Fruit fly (Drosophila melanogaster) whole organism, prepupa: Measurements from ENCODE around the gene TSG101.

Source experiments
- CG11902 ChIP-seq: fragments of 200-800 bp; sonication (Bioruptor generic); optimal IDR thresholded peaks from 3 replicates; lab custom pipeline; 2016; ENCODE audit warnings: missing biosample characterization, missing genetic modification characterization
- CG6163 ChIP-seq: fragments of 200-800 bp; sonication (Bioruptor generic); IDR thresholded peaks from 3 replicates; pipeline ENCODE4 v1.3.6; 2022; ENCODE audit warnings: missing biosample characterization, missing genetic modification characterization

DNA sequence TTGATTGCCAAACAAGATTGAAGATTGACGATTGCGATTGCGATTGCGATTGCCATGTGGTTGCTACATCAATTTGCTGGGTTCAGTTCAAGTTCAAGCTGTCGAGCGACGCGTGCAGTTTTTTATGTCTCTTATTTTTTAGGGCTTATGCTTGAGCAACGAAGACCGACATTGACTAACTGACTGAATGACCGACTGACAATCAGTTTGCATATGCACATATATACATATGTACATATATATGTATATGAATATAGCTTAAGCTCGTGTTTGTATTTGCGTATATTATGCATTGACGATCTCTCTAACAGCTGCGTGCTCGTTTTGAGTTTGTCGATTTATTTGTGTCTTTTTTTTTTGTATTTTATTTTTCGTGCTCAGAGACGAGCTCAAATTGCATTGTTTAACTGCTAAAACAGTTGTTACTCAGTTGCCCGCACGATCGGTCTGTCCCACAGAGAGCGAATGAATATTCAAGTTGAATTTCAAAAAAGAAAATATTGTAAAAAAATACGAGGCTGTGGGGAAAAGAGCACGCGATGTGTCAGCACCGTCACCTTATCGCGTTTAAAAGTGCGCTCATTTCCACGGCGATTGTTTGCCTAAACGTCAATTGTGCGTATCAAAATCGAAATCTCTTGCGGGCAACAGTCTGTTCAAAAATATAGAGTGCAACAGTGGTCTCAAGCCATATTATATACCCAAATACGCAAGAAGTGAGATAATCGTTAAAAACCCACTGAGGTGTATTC lies 44.3 kb downstream of the TSG101 start:
- TF ChIP-seq CG11902 (GFP tag; lab: Kevin White, UChicago) (no peak), CG6163 (no peak)
